Fruit fly (Drosophila melanogaster) whole organism, embryonic: Measurements from ENCODE around the gene corto.

Experiments
- Asciz ChIP-seq: fragments of 200-800 bp; sonication (Bioruptor generic); optimal IDR thresholded peaks from 2 replicates; lab custom pipeline; 2017; ENCODE audit warnings: missing biosample characterization, mild to moderate bottlenecking, missing genetic modification characterization, missing genetic modification reagents
- CG10209 ChIP-seq: fragments of 200-800 bp; sonication (Bioruptor generic); optimal IDR thresholded peaks from 3 replicates; lab custom pipeline; 2017; ENCODE audit warnings: missing biosample characterization, mild to moderate bottlenecking, missing genetic modification characterization, missing genetic modification reagents
- CG1024 ChIP-seq: fragments of 200-800 bp; sonication (Bioruptor generic); IDR thresholded peaks from 2 replicates; pipeline ENCODE4 v1.3.6; 2022; ENCODE audit warnings: missing biosample characterization, missing genetic modification characterization
- CG10565 ChIP-seq: fragments of 200-800 bp; sonication (Bioruptor generic); optimal IDR thresholded peaks from 3 replicates; lab custom pipeline; 2016; ENCODE audit warnings: missing biosample characterization, mild to moderate bottlenecking, missing genetic modification characterization
- CG12236 ChIP-seq: fragments of 200-800 bp; sonication (Bioruptor generic); optimal IDR thresholded peaks from 2 replicates; lab custom pipeline; 2016; ENCODE audit warnings: missing biosample characterization, missing genetic modification characterization
- CG12659 ChIP-seq: fragments of 200-800 bp; sonication (Bioruptor generic); optimal IDR thresholded peaks from 3 replicates; lab custom pipeline; 2017; ENCODE audit warnings: mild to moderate bottlenecking, missing biosample characterization, missing genetic modification reagents, missing genetic modification characterization
- CG16813 ChIP-seq: fragments of 200-800 bp; sonication (Bioruptor generic); IDR thresholded peaks from 3 replicates; pipeline ENCODE4 v1.3.6; 2022; ENCODE audit warnings: missing biosample characterization, missing genetic modification characterization; ENCODE audit not compliant: partially characterized antibody
- CG17361 ChIP-seq: fragments of 200-800 bp; sonication (Bioruptor generic); IDR thresholded peaks from 3 replicates; pipeline ENCODE4 v1.3.6; 2022; ENCODE audit warnings: missing biosample characterization, missing genetic modification characterization
- CG1832 ChIP-seq: fragments of 200-800 bp; sonication (Bioruptor generic); optimal IDR thresholded peaks from 2 replicates; lab custom pipeline; 2017; ENCODE audit warnings: missing biosample characterization, mild to moderate bottlenecking, missing genetic modification characterization, inconsistent platforms
- CG18599 ChIP-seq: fragments of 200-800 bp; sonication (Bioruptor generic); optimal IDR thresholded peaks from 3 replicates; lab custom pipeline; 2017; ENCODE audit warnings: missing biosample characterization, missing genetic modification characterization, mild to moderate bottlenecking, moderate library complexity, missing genetic modification reagents
- CG18619 ChIP-seq: fragments of 200-800 bp; sonication (Bioruptor generic); optimal IDR thresholded peaks from 3 replicates; lab custom pipeline; 2017; ENCODE audit warnings: missing biosample characterization, mild to moderate bottlenecking, missing genetic modification characterization
- CG2202 ChIP-seq: fragments of 200-800 bp; sonication (Bioruptor generic); optimal IDR thresholded peaks from 2 replicates; lab custom pipeline; 2018; ENCODE audit warnings: missing biosample characterization, mild to moderate bottlenecking, missing genetic modification characterization
- CG34422 ChIP-seq: fragments of 200-800 bp; sonication (Bioruptor generic); IDR thresholded peaks from 3 replicates; pipeline ENCODE4 v1.3.6; 2022; ENCODE audit warnings: missing biosample characterization, missing genetic modification characterization
- CG4707 ChIP-seq: fragments of 200-800 bp; sonication (Bioruptor generic); optimal IDR thresholded peaks from 2 replicates; lab custom pipeline; 2018; ENCODE audit warnings: missing biosample characterization, mild to moderate bottlenecking, missing genetic modification characterization, moderate library complexity
- CG6854 ChIP-seq: fragments of 200-800 bp; sonication (Bioruptor generic); optimal IDR thresholded peaks from 3 replicates; lab custom pipeline; 2017; ENCODE audit warnings: missing biosample characterization, mild to moderate bottlenecking, missing genetic modification characterization
- CG8765 ChIP-seq: fragments of 200-800 bp; sonication (Bioruptor generic); IDR thresholded peaks from 2 replicates; pipeline ENCODE4 v1.3.6; 2022; ENCODE audit warnings: missing biosample characterization, missing genetic modification characterization
- Doc3 ChIP-seq: fragments of 200-800 bp; sonication (Bioruptor generic); IDR thresholded peaks from 3 replicates; pipeline ENCODE4 v1.3.6; 2022; ENCODE audit warnings: missing biosample characterization, missing genetic modification characterization; ENCODE audit not compliant: partially characterized antibody
- Ets65A ChIP-seq: fragments of 200-800 bp; sonication (Bioruptor generic); peaks from one replicate; lab custom pipeline; 2016; ENCODE audit warnings: missing biosample characterization, missing genetic modification characterization
- Hey ChIP-seq: fragments of 200-800 bp; sonication (Bioruptor generic); optimal IDR thresholded peaks from 3 replicates; lab custom pipeline; 2018; ENCODE audit warnings: missing biosample characterization, mild to moderate bottlenecking, missing genetic modification characterization
- HmgZ ChIP-seq: fragments of 200-800 bp; sonication (Bioruptor generic); optimal IDR thresholded peaks from 2 replicates; lab custom pipeline; 2018; ENCODE audit warnings: missing biosample characterization, mild to moderate bottlenecking, missing genetic modification characterization
- Kr ChIP-seq: fragments of 200-800 bp; sonication (Bioruptor generic); optimal IDR thresholded peaks from 2 replicates; lab custom pipeline; 2017; ENCODE audit warnings: missing biosample characterization, mild to moderate bottlenecking, missing genetic modification characterization
- Med ChIP-seq: fragments of 200-800 bp; sonication (Bioruptor generic); peaks from one replicate; lab custom pipeline; 2016; ENCODE audit warnings: missing biosample characterization, missing genetic modification characterization, mild to moderate bottlenecking, inconsistent platforms, moderate library complexity
- Sry-δ ChIP-seq: fragments of 200-800 bp; sonication (Bioruptor generic); optimal IDR thresholded peaks from 2 replicates; lab custom pipeline; 2016; ENCODE audit warnings: missing biosample characterization, missing genetic modification characterization
- TFAM ChIP-seq: fragments of 200-800 bp; sonication (Bioruptor generic); optimal IDR thresholded peaks from 2 replicates; lab custom pipeline; 2017; ENCODE audit warnings: missing biosample characterization, missing genetic modification characterization, inconsistent platforms
- Xbp1 ChIP-seq: fragments of 200-800 bp; sonication (Bioruptor generic); optimal IDR thresholded peaks from 3 replicates; lab custom pipeline; 2016; ENCODE audit warnings: missing biosample characterization, mild to moderate bottlenecking, missing genetic modification characterization
- ab ChIP-seq: fragments of 200-800 bp; sonication (Bioruptor generic); optimal IDR thresholded peaks from 2 replicates; lab custom pipeline; 2016; ENCODE audit warnings: missing biosample characterization, missing genetic modification characterization
- ato ChIP-seq: fragments of 200-800 bp; sonication (Bioruptor generic); IDR thresholded peaks from 2 replicates; pipeline ENCODE4 v1.3.6; 2022; ENCODE audit warnings: missing biosample characterization, missing genetic modification characterization; ENCODE audit not compliant: partially characterized antibody
- crol ChIP-seq: fragments of 200-800 bp; sonication (Bioruptor generic); IDR thresholded peaks from 2 replicates; pipeline ENCODE4 v1.3.6; 2022; ENCODE audit warnings: missing biosample characterization, missing genetic modification characterization
- cwo ChIP-seq: fragments of 200-800 bp; sonication (Bioruptor generic); optimal IDR thresholded peaks from 3 replicates; lab custom pipeline; 2017; ENCODE audit warnings: missing biosample characterization, missing genetic modification characterization, mild to moderate bottlenecking, moderate library complexity, missing genetic modification reagents
- dati ChIP-seq: fragments of 200-800 bp; sonication (Bioruptor generic); IDR thresholded peaks from 2 replicates; pipeline ENCODE4 v1.3.6; 2022; ENCODE audit warnings: missing biosample characterization, missing genetic modification characterization
- dpn ChIP-seq, 2 experiments: fragments of 200-800 bp; sonication (Bioruptor generic); optimal IDR thresholded peaks; 3 replicates each; lab custom pipeline; 2016; ENCODE audit warnings: missing biosample characterization in 2 of 2, missing genetic modification characterization in 2 of 2
- ewg ChIP-seq: fragments of 200-800 bp; sonication (Bioruptor generic); optimal IDR thresholded peaks from 3 replicates; lab custom pipeline; 2017; ENCODE audit warnings: mild to moderate bottlenecking, missing biosample characterization, missing genetic modification reagents, missing genetic modification characterization
- fd96Cb ChIP-seq: fragments of 200-800 bp; sonication (Bioruptor generic); optimal IDR thresholded peaks from 2 replicates; lab custom pipeline; 2018; ENCODE audit warnings: missing biosample characterization, mild to moderate bottlenecking, missing genetic modification characterization, moderate library complexity
- fu2 ChIP-seq: fragments of 200-800 bp; sonication (Bioruptor generic); optimal IDR thresholded peaks from 2 replicates; lab custom pipeline; 2016; ENCODE audit warnings: missing biosample characterization, missing genetic modification characterization
- gsb-n ChIP-seq: fragments of 200-800 bp; sonication (Bioruptor generic); optimal IDR thresholded peaks from 3 replicates; lab custom pipeline; 2018; ENCODE audit warnings: missing biosample characterization, mild to moderate bottlenecking, missing genetic modification characterization
- gt ChIP-seq: fragments of 200-800 bp; sonication (Bioruptor generic); IDR thresholded peaks from 2 replicates; pipeline ENCODE4 v1.3.6; 2022; ENCODE audit warnings: missing biosample characterization, missing genetic modification characterization
- hbn ChIP-seq: fragments of 200-800 bp; sonication (Bioruptor generic); IDR thresholded peaks from 2 replicates; pipeline ENCODE4 v1.3.6; 2022; ENCODE audit warnings: missing biosample characterization, missing genetic modification characterization; ENCODE audit not compliant: partially characterized antibody
- insv ChIP-seq, 2 experiments: fragments of 200-800 bp; sonication (Bioruptor generic); optimal IDR thresholded peaks; 3 replicates each; lab custom pipeline; 2016 to 2018; ENCODE audit warnings: missing biosample characterization in 2 of 2, missing genetic modification characterization in 2 of 2
- jing ChIP-seq: fragments of 200-800 bp; sonication (Bioruptor generic); optimal IDR thresholded peaks from 2 replicates; lab custom pipeline; 2018; ENCODE audit warnings: missing biosample characterization, mild to moderate bottlenecking, missing genetic modification characterization
- lmd ChIP-seq: fragments of 200-800 bp; sonication (Bioruptor generic); IDR thresholded peaks from 2 replicates; pipeline ENCODE4 v1.3.6; 2022; ENCODE audit warnings: missing biosample characterization, missing genetic modification characterization
- oc ChIP-seq: fragments of 200-800 bp; sonication (Bioruptor generic); optimal IDR thresholded peaks from 2 replicates; lab custom pipeline; 2018; ENCODE audit warnings: missing biosample characterization, mild to moderate bottlenecking, missing genetic modification characterization, moderate library complexity
- odd ChIP-seq: fragments of 200-800 bp; sonication (Bioruptor generic); optimal IDR thresholded peaks from 2 replicates; lab custom pipeline; 2017; ENCODE audit warnings: missing biosample characterization, mild to moderate bottlenecking, missing genetic modification characterization
- onecut ChIP-seq: fragments of 200-800 bp; sonication (Bioruptor generic); IDR thresholded peaks from 2 replicates; pipeline ENCODE4 v1.3.6; 2022; ENCODE audit warnings: missing biosample characterization, missing genetic modification characterization
- row ChIP-seq: fragments of 200-800 bp; sonication (Bioruptor generic); IDR thresholded peaks from 3 replicates; pipeline ENCODE4 v1.3.6; 2022; ENCODE audit warnings: missing biosample characterization, missing genetic modification characterization
- run ChIP-seq: fragments of 200-800 bp; sonication (Bioruptor generic); optimal IDR thresholded peaks from 3 replicates; lab custom pipeline; 2018; ENCODE audit warnings: missing biosample characterization, mild to moderate bottlenecking, missing genetic modification characterization
- sens ChIP-seq: fragments of 200-800 bp; sonication (Bioruptor generic); peaks from one replicate; lab custom pipeline; 2016; ENCODE audit warnings: missing biosample characterization, missing genetic modification characterization
- sima ChIP-seq: fragments of 200-800 bp; sonication (Bioruptor generic); optimal IDR thresholded peaks from 2 replicates; lab custom pipeline; 2016; ENCODE audit warnings: missing biosample characterization, missing genetic modification characterization
- slou ChIP-seq: fragments of 200-800 bp; sonication (Bioruptor generic); optimal IDR thresholded peaks from 3 replicates; lab custom pipeline; 2016; ENCODE audit warnings: missing biosample characterization, missing genetic modification characterization
- tap ChIP-seq: fragments of 200-800 bp; optimal IDR thresholded peaks from 3 replicates; lab custom pipeline; 2019; ENCODE audit warnings: missing biosample characterization, mild to moderate bottlenecking, missing genetic modification characterization, moderate library complexity

Gene corto

dm6 chr3R:5126884-5127283 lies 40.0 kb upstream of the corto start (continued):
- TF ChIP-seq CG12659 (GFP tag; lab: Kevin White, UChicago) (peak; percentile 80), HmgZ (tag; lab: Kevin White, UChicago) (peak; percentile 86), insv (GFP tag; optimal IDR thresholded peaks at IDR 0.05; lab: Kevin White, UChicago) (peak in 1 of 2 experiments; percentile 70), Doc3 (GFP tag; lab: Robert Waterston, UW) (no peak)

- no peak for TF ChIP-seq ewg
- TF ChIP-seq sima (GFP tag; lab: Kevin White, UChicago) = no peak
- no peak for TF ChIP-seq ato (GFP tag; lab: Robert Waterston, UW)
- no peak for TF ChIP-seq fd96Cb (tag; lab: Kevin White, UChicago)
- TF ChIP-seq CG17361 (GFP tag; lab: Robert Waterston, UW) = no peak
- TF ChIP-seq CG12659 (GFP tag; lab: Kevin White, UChicago) = no peak
- no peak for TF ChIP-seq onecut (GFP tag; lab: Robert Waterston, UW)
- no peak for TF ChIP-seq HmgZ (tag; lab: Kevin White, UChicago)
- no peak for TF ChIP-seq CG8765 (GFP tag; lab: Robert Waterston, UW)
- TF ChIP-seq Med = peak; percentile 52
- TF ChIP-seq tap (tag; lab: Kevin White, UChicago) = no peak
- TF ChIP-seq TFAM (GFP tag; lab: Kevin White, UChicago) = no peak
- TF ChIP-seq lmd (GFP tag; lab: Robert Waterston, UW) = no peak
- TF ChIP-seq gsb-n (tag; lab: Kevin White, UChicago) = peak; percentile 40
- TF ChIP-seq CG10209 (GFP tag; lab: Kevin White, UChicago) = no peak
- peak; percentile 67 for TF ChIP-seq Kr (GFP tag; lab: Kevin White, UChicago)
- TF ChIP-seq oc (tag; lab: Kevin White, UChicago) = peak; percentile 60
- no peak for TF ChIP-seq CG16813 (GFP tag; lab: Robert Waterston, UW)
- peak; percentile 87 for TF ChIP-seq sens (GFP tag; lab: Kevin White, UChicago)
- no peak for TF ChIP-seq dati (GFP tag; lab: Robert Waterston, UW)
- no peak for TF ChIP-seq CG18599 (GFP tag; lab: Kevin White, UChicago)
- no peak for TF ChIP-seq hbn (GFP tag; lab: Robert Waterston, UW)
- no peak for TF ChIP-seq jing (GFP tag; lab: Kevin White, UChicago)
- TF ChIP-seq row (GFP tag; lab: Robert Waterston, UW) = no peak
- TF ChIP-seq CG10565 (GFP tag; lab: Kevin White, UChicago) = no peak
- no peak for TF ChIP-seq ab (GFP tag; lab: Kevin White, UChicago)
- TF ChIP-seq CG18619 (GFP tag; lab: Kevin White, UChicago) = no peak
- TF ChIP-seq CG34422 = no peak
- TF ChIP-seq Asciz = no peak
- no peak for TF ChIP-seq slou
- no peak for TF ChIP-seq Xbp1
- no peak for TF ChIP-seq CG12236 (GFP tag; lab: Kevin White, UChicago)
- TF ChIP-seq run (tag; lab: Kevin White, UChicago) = peak; percentile 27
- no peak for TF ChIP-seq crol (GFP tag; lab: Robert Waterston, UW)
- no peak for TF ChIP-seq Sry-δ
- no peak for TF ChIP-seq CG2202 (tag; lab: Kevin White, UChicago)
- no peak for TF ChIP-seq CG1024 (GFP tag; lab: Robert Waterston, UW)
- TF ChIP-seq CG4707 (GFP tag; lab: Kevin White, UChicago) = no peak
- no peak for TF ChIP-seq odd (GFP tag; lab: Kevin White, UChicago)
- TF ChIP-seq Ets65A (GFP tag; lab: Kevin White, UChicago) = no peak
- no peak for TF ChIP-seq CG1832 (GFP tag; lab: Kevin White, UChicago)
- no peak for TF ChIP-seq CG6854 (GFP tag; lab: Kevin White, UChicago)
- TF ChIP-seq gt (GFP tag; lab: Robert Waterston, UW) = no peak
- TF ChIP-seq cwo = no peak
- TF ChIP-seq Hey (tag; lab: Kevin White, UChicago) = no peak
- TF ChIP-seq dpn (GFP tag; optimal IDR thresholded peaks at IDR 0.05; lab: Kevin White, UChicago) = no peak
- TF ChIP-seq fu2 (GFP tag; lab: Kevin White, UChicago) = no peak
These were observed 39.0 kb upstream of the corto start for dm6 chr3R:5125832-5126231.
